Fruit fly (Drosophila melanogaster) whole organism, wandering third instar larva: Measurements from ENCODE around the gene PolE2.

Experiments used
- Abd-B ChIP-seq: fragments of >200 bp; optimal IDR thresholded peaks from 2 replicates; lab custom pipeline; 2017; ENCODE audit warnings: missing biosample characterization, missing genetic modification characterization
- CG9705 ChIP-seq: fragments of 200-800 bp; sonication (Bioruptor generic); optimal IDR thresholded peaks from 2 replicates; lab custom pipeline; 2018; ENCODE audit warnings: missing biosample characterization, mild to moderate bottlenecking, missing genetic modification characterization
- CrebA ChIP-seq: fragments of 200-800 bp; sonication (Bioruptor generic); optimal IDR thresholded peaks from 2 replicates; lab custom pipeline; 2016; ENCODE audit warnings: missing biosample characterization, mild to moderate bottlenecking, missing genetic modification characterization, borderline replicate concordance
- Dfd ChIP-seq: fragments of >200 bp; optimal IDR thresholded peaks from 2 replicates; lab custom pipeline; 2017; ENCODE audit warnings: missing biosample characterization, missing genetic modification characterization
- Dif ChIP-seq: fragments of 200-275, 200-300 bp; sonication (Bioruptor generic); optimal IDR thresholded peaks from 2 replicates; lab custom pipeline; 2018; ENCODE audit warnings: missing biosample characterization, missing genetic modification characterization; ENCODE audit not compliant: partially characterized antibody
- Hnf4 ChIP-seq: fragments of 200-800 bp; sonication (Bioruptor generic); optimal IDR thresholded peaks from 2 replicates; lab custom pipeline; 2016; ENCODE audit warnings: missing biosample characterization, mild to moderate bottlenecking, missing genetic modification characterization
- Hr83 ChIP-seq: fragments of 200-300 bp; sonication (Bioruptor generic); optimal IDR thresholded peaks from 2 replicates; lab custom pipeline; 2016; ENCODE audit warnings: missing biosample characterization, mild to moderate bottlenecking, missing genetic modification characterization, moderate library complexity; ENCODE audit not compliant: poor library complexity, severe bottlenecking
- Myc ChIP-seq: fragments of >200 bp; optimal IDR thresholded peaks from 2 replicates; lab custom pipeline; 2017
- Vsx2 ChIP-seq: fragments of 200-300, 225-300 bp; sonication (Bioruptor generic); optimal IDR thresholded peaks from 2 replicates; lab custom pipeline; 2018; ENCODE audit warnings: missing biosample characterization, missing genetic modification characterization; ENCODE audit not compliant: partially characterized antibody
- br ChIP-seq: fragments of 200-800 bp; sonication (Bioruptor generic); optimal IDR thresholded peaks from 2 replicates; lab custom pipeline; 2016; ENCODE audit warnings: missing biosample characterization, missing genetic modification characterization
- dsf ChIP-seq: sonication (Bioruptor generic); optimal IDR thresholded peaks from 2 replicates; lab custom pipeline; 2016; ENCODE audit warnings: missing biosample characterization, missing genetic modification characterization, borderline replicate concordance
- ey ChIP-seq: fragments of 200-800 bp; sonication (Bioruptor generic); optimal IDR thresholded peaks from 2 replicates; lab custom pipeline; 2016; ENCODE audit warnings: missing biosample characterization, missing genetic modification characterization
- foxo ChIP-seq, 2 experiments: fragments of 200-800 bp; sonication (Bioruptor generic); optimal IDR thresholded peaks; 2 replicates in 1 of 2; 3 replicates in 1 of 2; lab custom pipeline; 2016 to 2017; ENCODE audit warnings: missing biosample characterization in 2 of 2, missing genetic modification characterization in 2 of 2
- h ChIP-seq: fragments of 200-800 bp; sonication (Bioruptor generic); optimal IDR thresholded peaks from 3 replicates; lab custom pipeline; 2016; ENCODE audit warnings: missing biosample characterization, mild to moderate bottlenecking, missing genetic modification characterization
- lola ChIP-seq: fragments of >200 bp; optimal IDR thresholded peaks from 2 replicates; lab custom pipeline; 2017; ENCODE audit warnings: missing biosample characterization, missing genetic modification characterization
- pan ChIP-seq: fragments of >200 bp; optimal IDR thresholded peaks from 2 replicates; lab custom pipeline; 2017
- sage ChIP-seq: fragments of 200-800 bp; sonication (Bioruptor generic); optimal IDR thresholded peaks from 2 replicates; lab custom pipeline; 2016; ENCODE audit warnings: missing biosample characterization, mild to moderate bottlenecking, missing genetic modification characterization
- woc ChIP-seq: sonication (Bioruptor generic); optimal IDR thresholded peaks from 2 replicates; lab custom pipeline; 2016; ENCODE audit warnings: missing biosample characterization, mild to moderate bottlenecking, missing genetic modification characterization

The PolE2 gene

dm6 chr3L:5848929-5849328 lies 48.3 kb downstream of the PolE2 start:
- no peak for TF ChIP-seq br (GFP tag; lab: Kevin White, UChicago)
- TF ChIP-seq Hnf4 (GFP tag; lab: Kevin White, UChicago): no peak
- TF ChIP-seq sage (GFP tag; lab: Kevin White, UChicago): no peak
- TF ChIP-seq foxo (GFP tag; optimal IDR thresholded peaks at IDR 0.05; lab: Kevin White, UChicago): no peak
- no peak for TF ChIP-seq Hr83
- no peak for TF ChIP-seq pan (lab: Kevin White, UChicago)
- no peak for TF ChIP-seq Abd-B (GFP tag; lab: Kevin White, UChicago)
- TF ChIP-seq woc: no peak
- no peak for TF ChIP-seq Myc (lab: Kevin White, UChicago)
- no peak for TF ChIP-seq h (GFP tag; lab: Kevin White, UChicago)
- TF ChIP-seq CG9705 (GFP tag; lab: Kevin White, UChicago): no peak
- no peak for TF ChIP-seq lola (GFP tag; lab: Kevin White, UChicago)
- TF ChIP-seq CrebA (GFP tag; lab: Kevin White, UChicago): no peak
- no peak for TF ChIP-seq ey (GFP tag; lab: Kevin White, UChicago)
- no peak for TF ChIP-seq dsf (GFP tag; lab: Kevin White, UChicago)
- TF ChIP-seq Dfd (GFP tag; lab: Kevin White, UChicago): no peak
- TF ChIP-seq Vsx2: no peak
- no peak for TF ChIP-seq Dif (GFP tag; lab: Kevin White, UChicago)
